Fruit fly (Drosophila melanogaster) S2 (cell line): ENCODE results near the gene CG5846.

Source experiments
- CG8478 ChIP-seq: fragments of >200 bp; optimal IDR thresholded peaks from 2 replicates; lab custom pipeline; 2018
- CTCF ChIP-seq, 2 experiments: fragments of >200 bp; optimal IDR thresholded peaks; 2 replicates each; lab custom pipeline; 2018

dm6 chr2L:9954696-9955095, 2.3 kb downstream of the CG5846 start:
- TF ChIP-seq CTCF (optimal IDR thresholded peaks at IDR 0.05; lab: Kevin White, UChicago): no peak
- TF ChIP-seq CG8478: no peak
